Worm (Caenorhabditis elegans) whole organism, late embryonic: Measurements from ENCODE around the gene melo-1.

Source experiments
- F13H6.1 ChIP-seq: sonication (generic microtip); optimal IDR thresholded peaks from 2 replicates; lab custom pipeline; 2016; ENCODE audit warnings: missing genetic modification characterization, missing compliant biosample characterization
- Y22D7AL.16 ChIP-seq: sonication (generic microtip); optimal IDR thresholded peaks from 2 replicates; lab custom pipeline; 2016; ENCODE audit warnings: missing genetic modification characterization, missing compliant biosample characterization
- ceh-22 ChIP-seq: sonication (generic microtip); optimal IDR thresholded peaks from 2 replicates; lab custom pipeline; 2017; ENCODE audit warnings: missing biosample characterization, missing genetic modification characterization
- ceh-30 ChIP-seq: fragments of 150-350 bp; optimal IDR thresholded peaks from 2 replicates; lab custom pipeline; 2014; ENCODE audit warnings: missing biosample characterization, missing genetic modification characterization
- ceh-45 ChIP-seq: fragments of 200-800 bp; sonication (Bioruptor generic); IDR thresholded peaks from 2 replicates; pipeline ENCODE4 v1.3.6; 2022; ENCODE audit warnings: missing genetic modification reagents, missing genetic modification characterization, missing compliant biosample characterization
- hlh-6 ChIP-seq: sonication (generic microtip); optimal IDR thresholded peaks from 2 replicates; lab custom pipeline; 2016; ENCODE audit warnings: missing genotype, missing genetic modification characterization, missing compliant biosample characterization
- madf-2 ChIP-seq: sonication (generic microtip); optimal IDR thresholded peaks from 2 replicates; lab custom pipeline; 2017; ENCODE audit warnings: missing genetic modification characterization, missing compliant biosample characterization
- unc-42 ChIP-seq: sonication (generic microtip); optimal IDR thresholded peaks from 2 replicates; lab custom pipeline; 2016; ENCODE audit warnings: missing genotype, missing genetic modification characterization, missing compliant biosample characterization

- TF ChIP-seq madf-2: no peak
- TF ChIP-seq ceh-22: no peak
- no peak for TF ChIP-seq ceh-45 (GFP tag; lab: Robert Waterston, UW)
- TF ChIP-seq ceh-30 (tag; lab: Kevin White, UChicago): no peak
- TF ChIP-seq F13H6.1 (tag; lab: Kevin White, UChicago): no peak
- no peak for TF ChIP-seq unc-42 (tag; lab: Kevin White, UChicago)
- no peak for TF ChIP-seq hlh-6 (tag; lab: Kevin White, UChicago)
- TF ChIP-seq Y22D7AL.16 (tag; lab: Kevin White, UChicago): no peak
Measured at ce11 chrIV:14793900-14794624, 7.2 kb downstream of the melo-1 start.
